Worm (Caenorhabditis elegans): Measurements from ENCODE around the gene F07H5.10.

ce11 chrII:8844465-8845126 lies 36.2 kb upstream of the F07H5.10 start, which contains the start of gene F46C5.6:
- TF ChIP-seq nhr-28 (tag; optimal IDR thresholded peaks at IDR 0.05) = no peak
- TF ChIP-seq lin-13 (tag; optimal IDR thresholded peaks at IDR 0.05) = no peak
- TF ChIP-seq sptf-1 (tag; optimal IDR thresholded peaks at IDR 0.05) = no peak
- no peak for TF ChIP-seq nhr-76 (tag; optimal IDR thresholded peaks at IDR 0.05)
- no peak for TF ChIP-seq elt-3 (tag; optimal IDR thresholded peaks at IDR 0.05)
- no peak for TF ChIP-seq nhr-237 (tag; optimal IDR thresholded peaks at IDR 0.05)
- TF ChIP-seq blmp-1 (tag; optimal IDR thresholded peaks at IDR 0.05) = no peak
- peak; percentile 48 for TF ChIP-seq unc-62 (GFP tag; optimal IDR thresholded peaks at IDR 0.05)
- no peak for TF ChIP-seq nhr-12 (tag; optimal IDR thresholded peaks at IDR 0.05)
